Worm (Caenorhabditis elegans): ENCODE measurements around the gene pals-17.

DNA sequence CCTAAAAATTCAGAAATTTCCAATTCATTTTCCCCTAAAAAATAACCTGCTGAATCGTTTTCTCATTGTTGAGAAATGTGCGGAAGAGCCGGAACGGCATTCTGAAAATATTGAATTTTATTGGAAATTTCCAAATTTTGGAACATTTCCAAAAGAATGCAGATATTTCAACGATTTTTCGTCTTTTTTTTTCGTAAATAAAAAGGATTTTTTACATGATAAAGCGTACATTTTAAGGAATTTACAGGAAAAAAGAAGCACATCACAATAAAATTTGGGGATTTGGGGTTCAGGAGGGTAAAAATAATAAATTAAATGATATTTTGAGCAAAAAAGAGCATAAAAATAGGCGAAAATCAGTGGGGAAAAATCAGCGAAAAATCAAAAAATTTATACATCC is 17.5 kb upstream of the pals-17 start, which contains the start of gene Y82E9BR.22:
- TF ChIP-seq drap-1 (GFP tag; optimal IDR thresholded peaks at IDR 0.05) (no peak), unc-62 (GFP tag; optimal IDR thresholded peaks at IDR 0.05) (no peak), unc-39 (tag; optimal IDR thresholded peaks at IDR 0.05) (no peak), lsy-2 (tag; optimal IDR thresholded peaks at IDR 0.05) (no peak), nhr-12 (tag; optimal IDR thresholded peaks at IDR 0.05) (no peak)

All from whole organism, mixed stage, embryonic.